Worm (Caenorhabditis elegans) whole organism, early embryonic: Measurements from ENCODE around the gene srz-42.

ENCODE experiments used
- B0310.2 ChIP-seq: sonication (generic microtip); optimal IDR thresholded peaks from 2 replicates; lab custom pipeline; 2016; ENCODE audit warnings: mild to moderate bottlenecking, missing genetic modification characterization, missing compliant biosample characterization
- F13C5.2 ChIP-seq: sonication (generic microtip); optimal IDR thresholded peaks from 2 replicates; lab custom pipeline; 2017; ENCODE audit warnings: mild to moderate bottlenecking, missing genetic modification characterization, inconsistent platforms, missing compliant biosample characterization
- aly-1 ChIP-seq: sonication (generic microtip); optimal IDR thresholded peaks from 2 replicates; lab custom pipeline; 2016; ENCODE audit warnings: missing genetic modification characterization, missing compliant biosample characterization
- ama-1 ChIP-seq: fragments of 150-350 bp; optimal IDR thresholded peaks from 2 replicates; lab custom pipeline; 2014
- ceh-13 ChIP-seq: fragments of 200-800 bp; sonication (Bioruptor generic); optimal IDR thresholded peaks from 2 replicates; lab custom pipeline; 2018; ENCODE audit warnings: mild to moderate bottlenecking, missing genetic modification characterization, missing compliant biosample characterization
- ceh-36 ChIP-seq: sonication (generic microtip); optimal IDR thresholded peaks from 2 replicates; lab custom pipeline; 2016; ENCODE audit warnings: missing genetic modification characterization, inconsistent platforms, missing compliant biosample characterization
- ets-7 ChIP-seq: sonication (generic microtip); optimal IDR thresholded peaks from 2 replicates; lab custom pipeline; 2016; ENCODE audit warnings: missing genotype, missing genetic modification characterization, missing compliant biosample characterization
- flt-1 ChIP-seq: fragments of 200-800 bp; sonication (Bioruptor generic); IDR thresholded peaks from 2 replicates; pipeline ENCODE4 v1.3.6; 2022; ENCODE audit warnings: missing genetic modification characterization, missing compliant biosample characterization
- hmbx-1 ChIP-seq: sonication (generic microtip); optimal IDR thresholded peaks from 2 replicates; lab custom pipeline; 2016; ENCODE audit warnings: mild to moderate bottlenecking, missing genetic modification characterization, missing compliant biosample characterization
- hmg-4 ChIP-seq: fragments of 200-800 bp; sonication (Bioruptor generic); optimal IDR thresholded peaks from 2 replicates; lab custom pipeline; 2018; ENCODE audit warnings: mild to moderate bottlenecking, missing genetic modification characterization, missing compliant biosample characterization
- hnd-1 ChIP-seq: sonication (generic microtip); optimal IDR thresholded peaks from 2 replicates; lab custom pipeline; 2016; ENCODE audit warnings: missing genetic modification characterization, missing compliant biosample characterization
- pes-1 ChIP-seq: fragments of 200-800 bp; sonication (Bioruptor generic); IDR thresholded peaks from 2 replicates; pipeline ENCODE4 v1.3.6; 2022; ENCODE audit warnings: missing genetic modification reagents, missing genetic modification characterization, missing compliant biosample characterization
- scrt-1 ChIP-seq: fragments of 200-800 bp; sonication (Bioruptor generic); IDR thresholded peaks from 2 replicates; pipeline ENCODE4 v1.3.6; 2022; ENCODE audit warnings: missing genetic modification characterization, missing compliant biosample characterization
- sea-1 ChIP-seq: fragments of 200-800 bp; sonication (Bioruptor generic); conservative IDR thresholded peaks from 2 replicates; pipeline ENCODE4 v1.3.6; 2022; ENCODE audit warnings: missing genetic modification characterization, missing compliant biosample characterization
- tbx-11 ChIP-seq: fragments of 200-800 bp; sonication (Bioruptor generic); IDR thresholded peaks from 2 replicates; pipeline ENCODE4 v1.3.6; 2022; ENCODE audit warnings: missing genetic modification characterization, missing compliant biosample characterization
- tbx-37 ChIP-seq: fragments of 200-800 bp; sonication (Bioruptor generic); conservative IDR thresholded peaks from 2 replicates; pipeline ENCODE4 v1.3.6; 2022; ENCODE audit warnings: missing genetic modification reagents, missing genetic modification characterization, missing compliant biosample characterization
- tra-4 ChIP-seq: sonication (generic microtip); optimal IDR thresholded peaks from 2 replicates; lab custom pipeline; 2017; ENCODE audit warnings: missing genetic modification characterization, missing compliant biosample characterization

Gene srz-42

DNA sequence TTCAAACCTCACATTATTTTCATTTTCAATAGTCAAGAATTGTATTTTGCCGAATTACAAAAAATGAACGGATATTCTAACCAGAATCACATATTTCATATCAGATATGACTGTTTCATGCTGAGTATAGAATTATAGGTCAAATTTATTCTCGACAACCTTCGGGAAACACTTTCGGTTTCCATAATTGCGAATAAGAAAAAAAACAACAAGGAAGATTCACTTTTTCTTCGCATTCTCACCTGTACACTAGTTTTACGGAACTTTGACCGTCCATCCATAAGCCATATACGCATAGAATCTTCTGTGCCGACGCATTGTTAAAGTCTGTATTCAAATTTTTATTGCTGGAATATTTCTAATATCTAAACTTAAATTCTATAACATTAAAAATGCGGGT is 16.4 kb downstream of the srz-42 start, which contains the start of gene oac-37:
Gene oac-37, plus strand, starts transcription at position 301 of the 400 bp plus-strand sequence.
- no peak for TF ChIP-seq sea-1 (GFP tag; lab: Robert Waterston, UW)
- TF ChIP-seq F13C5.2 = no peak
- no peak for TF ChIP-seq ama-1 (lab: Kevin White, UChicago)
- no peak for TF ChIP-seq hnd-1 (tag; lab: Kevin White, UChicago)
- no peak for TF ChIP-seq pes-1
- TF ChIP-seq scrt-1 = no peak
- TF ChIP-seq tbx-11 (GFP tag; lab: Robert Waterston, UW) = no peak
- no peak for TF ChIP-seq hmg-4 (GFP tag; lab: Kevin White, UChicago)
- TF ChIP-seq ceh-13 (GFP tag; lab: Kevin White, UChicago) = no peak
- TF ChIP-seq ets-7 (tag; lab: Kevin White, UChicago) = no peak
- TF ChIP-seq hmbx-1 (tag; lab: Kevin White, UChicago) = no peak
- no peak for TF ChIP-seq flt-1 (GFP tag; lab: Robert Waterston, UW)
- no peak for TF ChIP-seq tbx-37
- no peak for TF ChIP-seq B0310.2 (tag; lab: Kevin White, UChicago)
- TF ChIP-seq aly-1 (tag; lab: Kevin White, UChicago) = no peak
- TF ChIP-seq ceh-36 (tag; lab: Kevin White, UChicago) = no peak
- TF ChIP-seq tra-4 = no peak

DNA sequence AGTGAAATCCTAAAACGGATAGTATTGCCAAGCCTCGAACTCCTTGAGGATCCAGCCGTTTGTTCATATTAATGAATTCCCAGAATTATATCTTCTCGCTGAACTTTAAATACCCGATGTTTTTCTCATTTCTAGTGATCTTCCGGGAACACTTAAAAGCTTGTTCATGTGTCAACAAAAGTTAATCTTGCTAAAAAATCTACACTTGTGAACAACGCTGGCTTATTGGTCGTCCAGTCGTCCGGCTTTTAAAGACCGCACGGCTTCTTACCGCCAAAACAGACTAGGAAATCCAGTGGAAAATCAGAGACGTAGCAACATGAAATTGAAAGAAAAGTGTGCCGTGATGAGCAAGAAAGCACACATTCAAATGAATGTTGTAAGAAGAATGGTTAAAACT is 24.1 kb downstream of the srz-42 start, which contains the start of gene oac-38:
Gene oac-38, minus strand, starts transcription at position 101 of the 400 bp plus-strand sequence.
- TF ChIP-seq hnd-1 (tag; lab: Kevin White, UChicago) (no peak), hmg-4 (GFP tag; lab: Kevin White, UChicago) (no peak), tbx-11 (GFP tag; lab: Robert Waterston, UW) (no peak), tra-4 (no peak)

DNA sequence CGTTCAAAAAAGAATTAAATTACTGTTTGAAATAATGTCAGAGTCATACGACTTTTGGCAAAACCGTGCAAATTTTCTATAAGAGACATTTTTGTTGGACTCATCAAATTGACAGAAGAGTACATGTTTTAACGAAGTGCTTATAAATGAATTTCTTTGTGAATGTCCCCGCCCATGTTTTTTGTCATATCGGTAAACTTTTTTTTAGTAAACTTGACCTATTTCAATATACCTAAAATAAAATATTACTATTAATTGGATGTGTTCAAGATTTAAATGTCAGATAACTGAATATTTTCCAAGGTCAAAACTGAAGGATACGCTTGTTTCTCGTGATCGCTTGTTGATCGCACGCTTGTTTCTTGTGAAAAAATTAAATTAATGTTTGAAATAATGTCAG is 28.9 kb downstream of the srz-42 start, which contains the start of gene R05A10.8:
Gene R05A10.8, minus strand, starts transcription at position 101 of the 400 bp plus-strand sequence.
- TF ChIP-seq aly-1 (tag; lab: Kevin White, UChicago) = no peak
- no peak for TF ChIP-seq tbx-11 (GFP tag; lab: Robert Waterston, UW)
- TF ChIP-seq hmg-4 (GFP tag; lab: Kevin White, UChicago) = no peak
- no peak for TF ChIP-seq tra-4
- TF ChIP-seq ceh-13 (GFP tag; lab: Kevin White, UChicago) = no peak
- TF ChIP-seq pes-1 = no peak
- no peak for TF ChIP-seq ceh-36 (tag; lab: Kevin White, UChicago)
- TF ChIP-seq flt-1 (GFP tag; lab: Robert Waterston, UW) = no peak
- no peak for TF ChIP-seq scrt-1
- no peak for TF ChIP-seq ama-1 (lab: Kevin White, UChicago)
- no peak for TF ChIP-seq B0310.2 (tag; lab: Kevin White, UChicago)
- no peak for TF ChIP-seq sea-1 (GFP tag; lab: Robert Waterston, UW)
- no peak for TF ChIP-seq hnd-1 (tag; lab: Kevin White, UChicago)
- TF ChIP-seq tbx-37 = no peak
- TF ChIP-seq F13C5.2 = no peak
- TF ChIP-seq hmbx-1 (tag; lab: Kevin White, UChicago) = no peak
- TF ChIP-seq ets-7 (tag; lab: Kevin White, UChicago) = no peak

ce11 chrIV:14162772-14163171 is 33.6 kb downstream of the srz-42 start, which contains the start of gene R05A10.7:
Gene R05A10.7 (minus strand): TSS chrIV:14162872.
- no peak for TF ChIP-seq ceh-36 (tag; lab: Kevin White, UChicago)
- TF ChIP-seq scrt-1 = no peak
- no peak for TF ChIP-seq aly-1 (tag; lab: Kevin White, UChicago)
- no peak for TF ChIP-seq B0310.2 (tag; lab: Kevin White, UChicago)
- no peak for TF ChIP-seq sea-1 (GFP tag; lab: Robert Waterston, UW)
- TF ChIP-seq ceh-13 (GFP tag; lab: Kevin White, UChicago) = no peak
- no peak for TF ChIP-seq hnd-1 (tag; lab: Kevin White, UChicago)
- no peak for TF ChIP-seq F13C5.2
- no peak for TF ChIP-seq pes-1
- no peak for TF ChIP-seq hmbx-1 (tag; lab: Kevin White, UChicago)
- TF ChIP-seq ets-7 (tag; lab: Kevin White, UChicago) = no peak
- TF ChIP-seq flt-1 (GFP tag; lab: Robert Waterston, UW) = no peak
- TF ChIP-seq ama-1 (lab: Kevin White, UChicago) = no peak
- no peak for TF ChIP-seq tbx-11 (GFP tag; lab: Robert Waterston, UW)
- TF ChIP-seq tbx-37 = no peak
- no peak for TF ChIP-seq hmg-4 (GFP tag; lab: Kevin White, UChicago)

DNA sequence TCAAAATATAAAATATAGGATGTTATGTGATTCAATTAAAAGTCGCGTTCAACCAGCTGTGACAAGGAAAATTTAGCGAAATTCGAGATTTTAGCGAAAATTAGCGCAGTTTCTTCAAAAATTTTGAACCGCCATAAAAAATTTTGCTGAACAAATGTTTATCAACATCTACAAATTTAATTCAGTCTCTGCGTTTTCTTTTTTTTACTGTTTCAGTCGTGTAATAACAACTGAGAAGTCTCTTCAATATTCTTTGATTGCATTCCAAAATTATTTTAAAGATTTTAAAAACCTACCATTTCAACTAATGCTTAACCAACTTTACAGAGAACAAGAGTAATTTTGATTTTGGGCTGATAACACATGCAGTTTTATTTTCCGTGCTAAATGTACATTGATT is 34.9 kb downstream of the srz-42 start:
- no peak for TF ChIP-seq pes-1
- TF ChIP-seq hmbx-1 (tag; lab: Kevin White, UChicago) = no peak
- no peak for TF ChIP-seq tra-4
- TF ChIP-seq ceh-36 (tag; lab: Kevin White, UChicago) = no peak
- TF ChIP-seq F13C5.2 = no peak
- no peak for TF ChIP-seq flt-1 (GFP tag; lab: Robert Waterston, UW)

ce11 chrIV:14165476-14165875 is 36.3 kb downstream of the srz-42 start, which contains the start of gene R05A10.6:
Gene R05A10.6 (plus strand): TSS chrIV:14165776.
- TF ChIP-seq tbx-37 (no peak), ets-7 (tag; lab: Kevin White, UChicago) (no peak), hnd-1 (tag; lab: Kevin White, UChicago) (no peak), tbx-11 (GFP tag; lab: Robert Waterston, UW) (no peak), ceh-36 (tag; lab: Kevin White, UChicago) (no peak), B0310.2 (tag; lab: Kevin White, UChicago) (no peak), aly-1 (tag; lab: Kevin White, UChicago) (no peak)

- TF ChIP-seq ama-1 (lab: Kevin White, UChicago) (no peak), F13C5.2 (no peak), hnd-1 (tag; lab: Kevin White, UChicago) (no peak), ceh-13 (GFP tag; lab: Kevin White, UChicago) (no peak), sea-1 (GFP tag; lab: Robert Waterston, UW) (no peak), hmbx-1 (tag; lab: Kevin White, UChicago) (no peak), hmg-4 (GFP tag; lab: Kevin White, UChicago) (no peak), ceh-36 (tag; lab: Kevin White, UChicago) (no peak), B0310.2 (tag; lab: Kevin White, UChicago) (no peak), tra-4 (no peak), scrt-1 (no peak), ets-7 (tag; lab: Kevin White, UChicago) (no peak), flt-1 (GFP tag; lab: Robert Waterston, UW) (no peak), aly-1 (tag; lab: Kevin White, UChicago) (no peak), tbx-11 (GFP tag; lab: Robert Waterston, UW) (no peak), tbx-37 (no peak), pes-1 (no peak)
Measured at ce11 chrIV:14172181-14172580, 43.0 kb downstream of the srz-42 start, which contains the start of gene R05A10.4. Gene R05A10.4 (plus strand): TSS chrIV:14172481.
